Fruit fly (Drosophila melanogaster): ENCODE data around the gene TfIIA-L.

DNA sequence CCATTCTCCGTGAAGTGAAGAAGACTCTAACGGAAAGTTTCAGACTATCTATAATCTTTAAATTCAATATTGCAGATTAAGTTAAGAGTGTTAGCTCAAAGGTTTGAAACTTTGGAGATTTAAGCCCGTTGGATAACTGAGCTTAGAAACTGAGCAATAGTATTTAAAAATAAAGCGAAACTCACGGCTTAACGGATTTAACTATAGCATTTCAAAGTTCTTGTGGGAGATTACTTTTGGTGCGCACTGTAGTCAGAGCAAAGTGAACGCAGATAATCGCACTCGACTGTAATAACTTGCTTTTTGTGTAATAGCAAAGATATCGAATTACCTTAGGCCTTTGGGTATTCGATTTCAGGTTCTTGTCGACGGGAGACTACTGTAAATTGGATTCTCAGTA, 31.4 kb downstream of the TfIIA-L start, which contains the start of gene mrt:
- peak; percentile 61 for TF ChIP-seq CG14655 (GFP tag; optimal IDR thresholded peaks at IDR 0.05)
- TF ChIP-seq EcR (GFP tag; optimal IDR thresholded peaks at IDR 0.05), result no peak
- peak; percentile 50 for TF ChIP-seq CG8301 (tag; optimal IDR thresholded peaks at IDR 0.05)

All from whole organism, pupa.